Worm (Caenorhabditis elegans) whole organism, L4 larva: Measurements from ENCODE around the gene F32D8.14.

Experiments
- F37D6.2 ChIP-seq: sonication (generic microtip); optimal IDR thresholded peaks from 2 replicates; lab custom pipeline; 2016; ENCODE audit warnings: mild to moderate bottlenecking, missing genetic modification characterization, missing compliant biosample characterization
- daf-16 ChIP-seq, 3 experiments: sonication (generic microtip); optimal IDR thresholded peaks; 2 replicates each; lab custom pipeline; 2016 to 2017; ENCODE audit warnings: missing genetic modification characterization in 3 of 3, missing genetic modification reagents in 3 of 3, mild to moderate bottlenecking in 2 of 3, missing compliant biosample characterization in 2 of 3, missing biosample characterization in 1 of 3, moderate library complexity in 1 of 3
- lin-1 ChIP-seq: fragments of 200-800 bp; sonication (Bioruptor generic); IDR thresholded peaks from 2 replicates; pipeline ENCODE4 v1.3.6; 2022; ENCODE audit warnings: missing genetic modification reagents, missing genetic modification characterization, missing compliant biosample characterization
- lin-13 ChIP-seq: fragments of 150-350 bp; optimal IDR thresholded peaks from 2 replicates; lab custom pipeline; 2014; ENCODE audit warnings: missing biosample characterization, missing genetic modification reagents, missing genetic modification characterization
- lsy-2 ChIP-seq, 2 experiments: fragments of 150-350 bp in 1 of 2; sonication (generic microtip) in 1 of 2; optimal IDR thresholded peaks; 2 replicates each; lab custom pipeline; 2014 to 2017; ENCODE audit warnings: missing biosample characterization in 2 of 2, missing genetic modification characterization in 2 of 2
- php-3 ChIP-seq: fragments of 200-800 bp; sonication (Bioruptor generic); IDR thresholded peaks from 2 replicates; pipeline ENCODE4 v1.3.6; 2022; ENCODE audit warnings: missing genetic modification reagents, missing genetic modification characterization, missing compliant biosample characterization
- tag-97 ChIP-seq: fragments of 200-800 bp; sonication (Bioruptor generic); IDR thresholded peaks from 2 replicates; pipeline ENCODE4 v1.3.6; 2022; ENCODE audit warnings: missing genetic modification characterization, missing compliant biosample characterization
- unc-39 ChIP-seq: sonication (generic microtip); optimal IDR thresholded peaks from 2 replicates; lab custom pipeline; 2017; ENCODE audit warnings: missing biosample characterization, missing genetic modification characterization
- unc-62 ChIP-seq, 3 experiments: fragments of 150-350 bp in 1 of 3; sonication (generic microtip); optimal IDR thresholded peaks in 2 of 3; peaks in 1 of 3; 1 replicate in 1 of 3; 2 replicates in 2 of 3; lab custom pipeline; 2014 to 2017; ENCODE audit warnings: missing biosample characterization in 3 of 3, missing genetic modification characterization in 3 of 3, missing genetic modification reagents in 3 of 3, missing genotype in 1 of 3

ce11 chrV:10859775-10860174, 34.8 kb downstream of the F32D8.14 start:
- TF ChIP-seq unc-39 (tag; lab: Kevin White, UChicago): no peak
- no peak for TF ChIP-seq F37D6.2 (tag; lab: Kevin White, UChicago)
- TF ChIP-seq daf-16 (GFP tag; optimal IDR thresholded peaks at IDR 0.05; lab: Kevin White, UChicago): no peak
- peak; percentile 63 for TF ChIP-seq daf-16 (tag; optimal IDR thresholded peaks at IDR 0.05; lab: Kevin White, UChicago)
- no peak for TF ChIP-seq tag-97 (GFP tag; lab: Robert Waterston, UW)
- peak; percentile 60; the same call in 1 of the 2 replicates for TF ChIP-seq php-3 (GFP tag; lab: Robert Waterston, UW)
- peak in 1 of 2 experiments; percentile 2 for TF ChIP-seq unc-62 (GFP tag; optimal IDR thresholded peaks at IDR 0.05 in 1 of 2; lab: Kevin White, UChicago)
- no peak for TF ChIP-seq unc-62 (tag; optimal IDR thresholded peaks at IDR 0.05; lab: Kevin White, UChicago)
- TF ChIP-seq lsy-2 (tag; optimal IDR thresholded peaks at IDR 0.05; lab: Kevin White, UChicago): peak in 1 of 2 experiments; percentile 43
- TF ChIP-seq lin-13 (GFP tag; lab: Kevin White, UChicago): no peak
- TF ChIP-seq lin-1 (GFP tag; lab: Robert Waterston, UW): no peak
